Worm (Caenorhabditis elegans): Measurements from ENCODE around the gene gpch-1.

The gpch-1 gene

ce11 chrIII:4408251-4408650 lies at the start of gene gpch-1:
TSS of gene gpch-1 (plus strand) at chrIII:4408551.
- TF ChIP-seq hnd-1 (tag; optimal IDR thresholded peaks at IDR 0.05) (no peak), pes-1 (GFP tag; IDR thresholded peaks at IDR 0.05) (no peak), hmbx-1 (tag; optimal IDR thresholded peaks at IDR 0.05) (no peak), B0310.2 (tag; optimal IDR thresholded peaks at IDR 0.05) (no peak), aly-1 (tag; optimal IDR thresholded peaks at IDR 0.05) (no peak), tbx-11 (GFP tag; IDR thresholded peaks at IDR 0.05) (no peak), ceh-36 (tag; optimal IDR thresholded peaks at IDR 0.05) (no peak), tbx-37 (GFP tag; conservative IDR thresholded peaks at IDR 0.05) (no peak)

DNA sequence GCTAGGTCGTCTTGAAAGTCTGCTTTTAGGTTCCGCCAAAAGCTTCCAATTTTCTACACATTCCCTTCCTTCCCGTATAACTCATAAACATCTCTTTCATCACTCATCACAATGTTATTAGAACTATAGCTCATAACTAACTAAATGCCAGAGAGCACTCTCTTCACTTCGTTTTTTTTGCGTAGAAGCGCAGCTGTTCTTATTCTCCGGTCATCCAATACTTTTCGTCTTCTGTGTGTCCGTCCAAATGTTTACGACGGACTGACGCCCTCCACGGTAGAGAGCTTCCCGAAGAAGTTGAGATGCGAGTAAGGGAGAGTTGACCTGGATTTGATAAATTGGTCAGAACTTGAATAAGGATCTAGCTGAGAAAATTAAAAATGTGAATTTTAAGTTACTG lies 49.1 kb upstream of the gpch-1 start:
- TF ChIP-seq ceh-36 (tag; optimal IDR thresholded peaks at IDR 0.05) (no peak), flt-1 (GFP tag; IDR thresholded peaks at IDR 0.05) (no peak), tbx-37 (GFP tag; conservative IDR thresholded peaks at IDR 0.05) (no peak), hmg-4 (GFP tag; optimal IDR thresholded peaks at IDR 0.05) (no peak), tbx-11 (GFP tag; IDR thresholded peaks at IDR 0.05) (no peak), ama-1 (optimal IDR thresholded peaks at IDR 0.05) (no peak), sea-1 (GFP tag; conservative IDR thresholded peaks at IDR 0.05) (no peak), ceh-13 (GFP tag; optimal IDR thresholded peaks at IDR 0.05) (no peak), pes-1 (GFP tag; IDR thresholded peaks at IDR 0.05) (no peak), B0310.2 (tag; optimal IDR thresholded peaks at IDR 0.05) (no peak), tra-4 (tag; optimal IDR thresholded peaks at IDR 0.05) (no peak), ets-7 (tag; optimal IDR thresholded peaks at IDR 0.05) (no peak), hmbx-1 (tag; optimal IDR thresholded peaks at IDR 0.05) (no peak), hnd-1 (tag; optimal IDR thresholded peaks at IDR 0.05) (no peak), aly-1 (tag; optimal IDR thresholded peaks at IDR 0.05) (no peak), scrt-1 (GFP tag; IDR thresholded peaks at IDR 0.05) (no peak), F13C5.2 (tag; optimal IDR thresholded peaks at IDR 0.05) (no peak)

ce11 chrIII:4359900-4360299 lies 48.5 kb upstream of the gpch-1 start:
- TF ChIP-seq tbx-11 (GFP tag; IDR thresholded peaks at IDR 0.05) (no peak), ceh-13 (GFP tag; optimal IDR thresholded peaks at IDR 0.05) (no peak), scrt-1 (GFP tag; IDR thresholded peaks at IDR 0.05) (no peak), pes-1 (GFP tag; IDR thresholded peaks at IDR 0.05) (no peak), F13C5.2 (tag; optimal IDR thresholded peaks at IDR 0.05) (no peak), tbx-37 (GFP tag; conservative IDR thresholded peaks at IDR 0.05) (no peak)

DNA sequence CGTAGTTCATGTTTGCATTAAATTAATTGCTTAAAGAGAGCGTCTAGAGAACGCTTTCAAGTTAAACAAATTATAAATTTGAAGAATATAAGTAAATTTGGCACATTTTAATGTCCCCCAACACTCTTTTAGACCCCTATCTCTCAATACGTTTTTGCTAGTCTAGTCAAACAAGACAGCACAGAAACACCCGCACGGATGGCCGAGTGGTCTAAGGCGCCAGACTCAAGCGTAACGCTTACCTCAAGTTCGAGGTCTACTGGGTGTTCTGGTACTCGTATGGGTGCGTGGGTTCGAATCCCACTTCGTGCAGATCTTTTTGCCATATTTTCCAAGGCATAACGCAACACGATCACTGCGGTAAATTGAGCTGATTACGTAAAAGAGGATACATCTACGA lies 46.0 kb upstream of the gpch-1 start:
- no peak for TF ChIP-seq hmbx-1 (tag; optimal IDR thresholded peaks at IDR 0.05)
- no peak for TF ChIP-seq tra-4 (tag; optimal IDR thresholded peaks at IDR 0.05)
- no peak for TF ChIP-seq scrt-1 (GFP tag; IDR thresholded peaks at IDR 0.05)
- no peak for TF ChIP-seq sea-1 (GFP tag; conservative IDR thresholded peaks at IDR 0.05)
- TF ChIP-seq hmg-4 (GFP tag; optimal IDR thresholded peaks at IDR 0.05) = no peak
- TF ChIP-seq flt-1 (GFP tag; IDR thresholded peaks at IDR 0.05) = 0 out of 2 replicates have a peak, but pooled peaks have one; percentile 22
- TF ChIP-seq tbx-37 (GFP tag; conservative IDR thresholded peaks at IDR 0.05) = no peak
- TF ChIP-seq F13C5.2 (tag; optimal IDR thresholded peaks at IDR 0.05) = peak; percentile 4
- TF ChIP-seq ceh-13 (GFP tag; optimal IDR thresholded peaks at IDR 0.05) = peak; percentile 13
- TF ChIP-seq ama-1 (optimal IDR thresholded peaks at IDR 0.05) = no peak
- no peak for TF ChIP-seq tbx-11 (GFP tag; IDR thresholded peaks at IDR 0.05)
- no peak; the same call in 1 of the 2 replicates for TF ChIP-seq pes-1 (GFP tag; IDR thresholded peaks at IDR 0.05)
- TF ChIP-seq aly-1 (tag; optimal IDR thresholded peaks at IDR 0.05) = peak; percentile 1

ce11 chrIII:4364974-4365373 lies 43.4 kb upstream of the gpch-1 start, which contains the start of gene ckb-1:
TSS of gene ckb-1 (plus strand) at chrIII:4365274.
- TF ChIP-seq ceh-36 (tag; optimal IDR thresholded peaks at IDR 0.05) = no peak
- no peak for TF ChIP-seq tra-4 (tag; optimal IDR thresholded peaks at IDR 0.05)
- no peak for TF ChIP-seq ama-1 (optimal IDR thresholded peaks at IDR 0.05)
- no peak for TF ChIP-seq sea-1 (GFP tag; conservative IDR thresholded peaks at IDR 0.05)
- no peak for TF ChIP-seq hmg-4 (GFP tag; optimal IDR thresholded peaks at IDR 0.05)
- no peak for TF ChIP-seq ceh-13 (GFP tag; optimal IDR thresholded peaks at IDR 0.05)
- TF ChIP-seq hnd-1 (tag; optimal IDR thresholded peaks at IDR 0.05) = no peak
- TF ChIP-seq B0310.2 (tag; optimal IDR thresholded peaks at IDR 0.05) = no peak
- TF ChIP-seq flt-1 (GFP tag; IDR thresholded peaks at IDR 0.05) = no peak
- TF ChIP-seq tbx-11 (GFP tag; IDR thresholded peaks at IDR 0.05) = no peak
- TF ChIP-seq hmbx-1 (tag; optimal IDR thresholded peaks at IDR 0.05) = no peak
- no peak for TF ChIP-seq F13C5.2 (tag; optimal IDR thresholded peaks at IDR 0.05)
- no peak for TF ChIP-seq ets-7 (tag; optimal IDR thresholded peaks at IDR 0.05)
- no peak for TF ChIP-seq tbx-37 (GFP tag; conservative IDR thresholded peaks at IDR 0.05)
- no peak for TF ChIP-seq scrt-1 (GFP tag; IDR thresholded peaks at IDR 0.05)
- no peak for TF ChIP-seq aly-1 (tag; optimal IDR thresholded peaks at IDR 0.05)
- no peak for TF ChIP-seq pes-1 (GFP tag; IDR thresholded peaks at IDR 0.05)

ce11 chrIII:4367649-4368048 lies 40.7 kb upstream of the gpch-1 start, which contains the start of gene ckb-2:
TSS of gene ckb-2 (plus strand) at chrIII:4367949.
- TF ChIP-seq ama-1 (optimal IDR thresholded peaks at IDR 0.05) (no peak), hmg-4 (GFP tag; optimal IDR thresholded peaks at IDR 0.05) (no peak), aly-1 (tag; optimal IDR thresholded peaks at IDR 0.05) (no peak), ceh-36 (tag; optimal IDR thresholded peaks at IDR 0.05) (no peak), tbx-37 (GFP tag; conservative IDR thresholded peaks at IDR 0.05) (no peak), tbx-11 (GFP tag; IDR thresholded peaks at IDR 0.05) (no peak), B0310.2 (tag; optimal IDR thresholded peaks at IDR 0.05) (no peak), hnd-1 (tag; optimal IDR thresholded peaks at IDR 0.05) (no peak), sea-1 (GFP tag; conservative IDR thresholded peaks at IDR 0.05) (no peak), flt-1 (GFP tag; IDR thresholded peaks at IDR 0.05) (no peak), ceh-13 (GFP tag; optimal IDR thresholded peaks at IDR 0.05) (no peak), F13C5.2 (tag; optimal IDR thresholded peaks at IDR 0.05) (no peak), hmbx-1 (tag; optimal IDR thresholded peaks at IDR 0.05) (no peak), tra-4 (tag; optimal IDR thresholded peaks at IDR 0.05) (no peak)

- TF ChIP-seq tbx-37 (GFP tag; conservative IDR thresholded peaks at IDR 0.05) (peak; percentile 82), hmbx-1 (tag; optimal IDR thresholded peaks at IDR 0.05) (peak; percentile 40), ceh-13 (GFP tag; optimal IDR thresholded peaks at IDR 0.05) (peak; percentile 22), tbx-11 (GFP tag; IDR thresholded peaks at IDR 0.05) (peak; percentile 77), hmg-4 (GFP tag; optimal IDR thresholded peaks at IDR 0.05) (peak; percentile 75), flt-1 (GFP tag; IDR thresholded peaks at IDR 0.05) (peak; percentile 85), ets-7 (tag; optimal IDR thresholded peaks at IDR 0.05) (peak; percentile 40), pes-1 (GFP tag; IDR thresholded peaks at IDR 0.05) (peak; percentile 89), B0310.2 (tag; optimal IDR thresholded peaks at IDR 0.05) (peak; percentile 1), aly-1 (tag; optimal IDR thresholded peaks at IDR 0.05) (peak; percentile 87), ceh-36 (tag; optimal IDR thresholded peaks at IDR 0.05) (peak; percentile 23), scrt-1 (GFP tag; IDR thresholded peaks at IDR 0.05) (peak; percentile 86), F13C5.2 (tag; optimal IDR thresholded peaks at IDR 0.05) (peak; percentile 84), sea-1 (GFP tag; conservative IDR thresholded peaks at IDR 0.05) (peak; percentile 75; the same call in 1 of the 2 replicates)
Measured at ce11 chrIII:4369381-4369809, 39.0 kb upstream of the gpch-1 start.
